Worm (Caenorhabditis elegans) whole organism, L4 larva: ENCODE results near the gene abcf-3.

Experiments used
- F26F4.8 ChIP-seq: fragments of 200-800 bp; sonication (Bioruptor generic); conservative IDR thresholded peaks from 2 replicates; pipeline ENCODE4 v1.3.6; 2022; ENCODE audit warnings: missing genetic modification characterization, missing compliant biosample characterization
- T20F7.1 ChIP-seq: fragments of 200-800 bp; sonication (Bioruptor generic); optimal IDR thresholded peaks from 2 replicates; lab custom pipeline; 2018; ENCODE audit warnings: mild to moderate bottlenecking, missing genetic modification characterization, missing compliant biosample characterization
- Y48G9A.11 ChIP-seq: fragments of 200-800 bp; sonication (Bioruptor generic); IDR thresholded peaks from 2 replicates; pipeline ENCODE4 v1.3.6; 2022; ENCODE audit warnings: missing genetic modification reagents, missing genetic modification characterization, missing compliant biosample characterization
- Y5F2A.4 ChIP-seq: fragments of 200-800 bp; sonication (Bioruptor generic); optimal IDR thresholded peaks from 2 replicates; lab custom pipeline; 2018; ENCODE audit warnings: mild to moderate bottlenecking, missing genetic modification characterization, missing compliant biosample characterization
- aha-1 ChIP-seq: fragments of 150-350 bp; peaks from one replicate; lab custom pipeline; 2014; ENCODE audit warnings: missing biosample characterization, missing genetic modification characterization
- ceh-28 ChIP-seq: fragments of 150-350 bp; optimal IDR thresholded peaks from 2 replicates; lab custom pipeline; 2014; ENCODE audit warnings: missing biosample characterization, missing genetic modification reagents, missing genetic modification characterization
- ctbp-1 ChIP-seq: fragments of 200-800 bp; sonication (Bioruptor generic); IDR thresholded peaks from 2 replicates; pipeline ENCODE4 v1.3.6; 2022; ENCODE audit warnings: missing genetic modification reagents, missing genetic modification characterization, missing compliant biosample characterization
- daf-12 ChIP-seq: fragments of 150-350 bp; optimal IDR thresholded peaks from 2 replicates; lab custom pipeline; 2014; ENCODE audit warnings: missing biosample characterization, missing genetic modification reagents, missing genetic modification characterization
- daf-16 ChIP-seq, 3 experiments: sonication (generic microtip); optimal IDR thresholded peaks; 2 replicates each; lab custom pipeline; 2016 to 2017; ENCODE audit warnings: missing genetic modification characterization in 3 of 3, missing genetic modification reagents in 3 of 3, mild to moderate bottlenecking in 2 of 3, missing compliant biosample characterization in 2 of 3, missing biosample characterization in 1 of 3, moderate library complexity in 1 of 3
- dpl-1 ChIP-seq: fragments of 150-350 bp; optimal IDR thresholded peaks from 2 replicates; lab custom pipeline; 2014; ENCODE audit warnings: missing biosample characterization, missing genetic modification reagents, missing genetic modification characterization
- duxl-1 ChIP-seq: sonication (generic microtip); optimal IDR thresholded peaks from 2 replicates; lab custom pipeline; 2016; ENCODE audit warnings: mild to moderate bottlenecking, missing genetic modification characterization, moderate library complexity, missing compliant biosample characterization; ENCODE audit not compliant: poor library complexity
- egl-43 ChIP-seq: fragments of 200-800 bp; sonication (Bioruptor generic); IDR thresholded peaks from 2 replicates; pipeline ENCODE4 v1.3.6; 2022; ENCODE audit warnings: missing genetic modification reagents, missing genetic modification characterization, missing compliant biosample characterization
- gei-8 ChIP-seq: fragments of 200-800 bp; sonication (Bioruptor generic); optimal IDR thresholded peaks from 2 replicates; lab custom pipeline; 2018; ENCODE audit warnings: mild to moderate bottlenecking, missing genetic modification characterization, missing compliant biosample characterization
- hif-1 ChIP-seq, 2 experiments: sonication (generic microtip); optimal IDR thresholded peaks; 2 replicates each; lab custom pipeline; 2016 to 2017; ENCODE audit warnings: missing compliant biosample characterization in 2 of 2, missing genetic modification characterization in 2 of 2, missing genetic modification reagents in 2 of 2, missing genotype in 2 of 2, mild to moderate bottlenecking in 1 of 2
- hlh-11 ChIP-seq: fragments of 200-800 bp; sonication (Bioruptor generic); optimal IDR thresholded peaks from 2 replicates; lab custom pipeline; 2018; ENCODE audit warnings: mild to moderate bottlenecking, missing genetic modification characterization, missing compliant biosample characterization
- hlh-30 ChIP-seq: sonication (generic microtip); optimal IDR thresholded peaks from 2 replicates; lab custom pipeline; 2017; ENCODE audit warnings: antibody characterized with exemption, mild to moderate bottlenecking, missing genetic modification characterization, missing compliant biosample characterization; ENCODE audit not compliant: insufficient read depth
- hmg-1.1 ChIP-seq: fragments of 200-800 bp; sonication (Bioruptor generic); IDR thresholded peaks from 2 replicates; pipeline ENCODE4 v1.3.6; 2022; ENCODE audit warnings: missing genetic modification reagents, missing genetic modification characterization, missing compliant biosample characterization
- lin-38 ChIP-seq: fragments of 200-800 bp; sonication (Bioruptor generic); IDR thresholded peaks from 2 replicates; pipeline ENCODE4 v1.3.6; 2022; ENCODE audit warnings: missing genetic modification reagents, missing genetic modification characterization, missing compliant biosample characterization
- lsy-2 ChIP-seq, 2 experiments: fragments of 150-350 bp in 1 of 2; sonication (generic microtip) in 1 of 2; optimal IDR thresholded peaks; 2 replicates each; lab custom pipeline; 2014 to 2017; ENCODE audit warnings: missing biosample characterization in 2 of 2, missing genetic modification characterization in 2 of 2
- mdl-1 ChIP-seq, 2 experiments: fragments of 150-350 bp in 1 of 2; sonication (generic microtip) in 1 of 2; optimal IDR thresholded peaks; 2 replicates each; lab custom pipeline; 2014 to 2017; ENCODE audit warnings: missing biosample characterization in 2 of 2, missing genetic modification characterization in 2 of 2
- mdt-29 ChIP-seq: fragments of 200-800 bp; sonication (Bioruptor generic); IDR thresholded peaks from 2 replicates; pipeline ENCODE4 v1.3.6; 2022; ENCODE audit warnings: missing genetic modification reagents, missing genetic modification characterization, missing compliant biosample characterization
- mep-1 ChIP-seq: fragments of 150-350 bp; sonication (generic microtip); optimal IDR thresholded peaks from 3 replicates; lab custom pipeline; 2014; ENCODE audit warnings: missing biosample characterization, missing genetic modification characterization
- nhr-10 ChIP-seq: fragments of 150-350 bp; optimal IDR thresholded peaks from 2 replicates; lab custom pipeline; 2014; ENCODE audit warnings: missing biosample characterization, missing genetic modification characterization
- nhr-11 ChIP-seq: fragments of 150-350 bp; optimal IDR thresholded peaks from 2 replicates; lab custom pipeline; 2014; ENCODE audit warnings: missing biosample characterization, missing genetic modification characterization
- nhr-111 ChIP-seq: fragments of 200-800 bp; sonication (Bioruptor generic); optimal IDR thresholded peaks from 2 replicates; lab custom pipeline; 2018; ENCODE audit warnings: mild to moderate bottlenecking, missing genetic modification characterization, missing compliant biosample characterization
- nhr-28 ChIP-seq: fragments of 150-350 bp; optimal IDR thresholded peaks from 2 replicates; lab custom pipeline; 2014; ENCODE audit warnings: missing biosample characterization, missing genetic modification characterization
- nhr-48 ChIP-seq: sonication (generic microtip); optimal IDR thresholded peaks from 2 replicates; lab custom pipeline; 2016; ENCODE audit warnings: mild to moderate bottlenecking, missing genetic modification characterization, missing compliant biosample characterization
- nhr-77 ChIP-seq: fragments of 150-350 bp; optimal IDR thresholded peaks from 2 replicates; lab custom pipeline; 2014; ENCODE audit warnings: missing biosample characterization, missing genetic modification characterization
- pqm-1 ChIP-seq: sonication (generic microtip); optimal IDR thresholded peaks from 2 replicates; lab custom pipeline; 2017; ENCODE audit warnings: missing biosample characterization, missing genetic modification characterization
- rbr-2 ChIP-seq: sonication (generic microtip); optimal IDR thresholded peaks from 2 replicates; lab custom pipeline; 2016; ENCODE audit warnings: missing genotype, missing genetic modification characterization, missing compliant biosample characterization
- sdz-12 ChIP-seq: fragments of 200-800 bp; sonication (Bioruptor generic); optimal IDR thresholded peaks from 2 replicates; lab custom pipeline; 2018; ENCODE audit warnings: mild to moderate bottlenecking, missing genetic modification characterization, missing compliant biosample characterization
- set-16 ChIP-seq: fragments of 200-800 bp; sonication (Bioruptor generic); IDR thresholded peaks from 2 replicates; pipeline ENCODE4 v1.3.6; 2022; ENCODE audit warnings: missing genetic modification reagents, missing genetic modification characterization, missing compliant biosample characterization
- snpc-1.2 ChIP-seq: fragments of 200-800 bp; sonication (Bioruptor generic); IDR thresholded peaks from 2 replicates; pipeline ENCODE4 v1.3.6; 2022; ENCODE audit warnings: missing genetic modification reagents, missing genetic modification characterization, missing compliant biosample characterization
- snpc-4 ChIP-seq: fragments of 150-350 bp; optimal IDR thresholded peaks from 2 replicates; lab custom pipeline; 2014; ENCODE audit warnings: missing biosample characterization, missing genetic modification characterization
- unc-130 ChIP-seq: sonication (generic microtip); optimal IDR thresholded peaks from 2 replicates; lab custom pipeline; 2016; ENCODE audit warnings: missing genetic modification reagents, missing genetic modification characterization, missing compliant biosample characterization
- unc-39 ChIP-seq: sonication (generic microtip); optimal IDR thresholded peaks from 2 replicates; lab custom pipeline; 2017; ENCODE audit warnings: missing biosample characterization, missing genetic modification characterization
- unc-62 ChIP-seq, 3 experiments: fragments of 150-350 bp in 1 of 3; sonication (generic microtip); optimal IDR thresholded peaks in 2 of 3; peaks in 1 of 3; 1 replicate in 1 of 3; 2 replicates in 2 of 3; lab custom pipeline; 2014 to 2017; ENCODE audit warnings: missing biosample characterization in 3 of 3, missing genetic modification characterization in 3 of 3, missing genetic modification reagents in 3 of 3, missing genotype in 1 of 3
- zag-1 ChIP-seq: fragments of 150-350 bp; optimal IDR thresholded peaks from 2 replicates; lab custom pipeline; 2014; ENCODE audit warnings: missing biosample characterization, missing genetic modification characterization
- zfp-3 ChIP-seq: fragments of 200-800 bp; sonication (Bioruptor generic); conservative IDR thresholded peaks from 2 replicates; pipeline ENCODE4 v1.3.6; 2022; ENCODE audit warnings: missing genetic modification reagents, missing genetic modification characterization, missing compliant biosample characterization
- ztf-7 ChIP-seq: fragments of 150-350 bp; optimal IDR thresholded peaks from 2 replicates; lab custom pipeline; 2014; ENCODE audit warnings: missing biosample characterization, missing genetic modification characterization

abcf-3 gene

ce11 chrIII:6168497-6169227 lies 4.5 kb upstream of the abcf-3 start, which contains the start of gene efk-1 (continued):
- TF ChIP-seq aha-1 (tag; lab: Kevin White, UChicago): peak; percentile 94
- no peak for TF ChIP-seq duxl-1 (tag; lab: Kevin White, UChicago)
- no peak for TF ChIP-seq snpc-4 (tag; lab: Kevin White, UChicago)
- TF ChIP-seq pqm-1 (tag; lab: Kevin White, UChicago): no peak
- no peak for TF ChIP-seq daf-12
- no peak for TF ChIP-seq gei-8 (GFP tag; lab: Kevin White, UChicago)
- no peak for TF ChIP-seq ceh-28 (tag; lab: Kevin White, UChicago)
- no peak for TF ChIP-seq unc-130 (GFP tag; lab: Kevin White, UChicago)
- peak; percentile 20 for TF ChIP-seq nhr-11 (tag; lab: Kevin White, UChicago)
- TF ChIP-seq lsy-2 (tag; optimal IDR thresholded peaks at IDR 0.05; lab: Kevin White, UChicago): peak in 1 of 2 experiments; percentile 34
- TF ChIP-seq hif-1 (tag; optimal IDR thresholded peaks at IDR 0.05; lab: Kevin White, UChicago): peak; percentile 56 to 97
- TF ChIP-seq daf-16 (GFP tag; optimal IDR thresholded peaks at IDR 0.05; lab: Kevin White, UChicago): no peak
- peak; percentile 91 for TF ChIP-seq daf-16 (tag; optimal IDR thresholded peaks at IDR 0.05; lab: Kevin White, UChicago)
- TF ChIP-seq F26F4.8 (GFP tag; lab: Robert Waterston, UW): no peak

- peak; percentile 35 for TF ChIP-seq dpl-1 (GFP tag; lab: Kevin White, UChicago)
- no peak for TF ChIP-seq unc-39 (tag; lab: Kevin White, UChicago)
- 0 out of 2 replicates have a peak, but pooled peaks have one; percentile 7 for TF ChIP-seq ctbp-1 (GFP tag; lab: Robert Waterston, UW)
- TF ChIP-seq daf-16 (GFP tag; optimal IDR thresholded peaks at IDR 0.05; lab: Kevin White, UChicago): peak in 1 of 2 experiments; percentile 76
- TF ChIP-seq daf-16 (tag; optimal IDR thresholded peaks at IDR 0.05; lab: Kevin White, UChicago): peak; percentile 19
- no peak for TF ChIP-seq Y48G9A.11
- no peak for TF ChIP-seq ztf-7 (tag; lab: Kevin White, UChicago)
- no peak for TF ChIP-seq sdz-12
- peak; percentile 51 for TF ChIP-seq aha-1 (tag; lab: Kevin White, UChicago)
- TF ChIP-seq lin-38: 0 out of 2 replicates have a peak, but pooled peaks have one; percentile 7
- peak in 1 of 2 experiments; percentile 95 for TF ChIP-seq hif-1 (tag; optimal IDR thresholded peaks at IDR 0.05; lab: Kevin White, UChicago)
- TF ChIP-seq Y5F2A.4 (GFP tag; lab: Kevin White, UChicago): no peak
- no peak for TF ChIP-seq nhr-77
- TF ChIP-seq nhr-111 (GFP tag; lab: Kevin White, UChicago): no peak
- peak in 1 of 2 experiments; percentile 2 for TF ChIP-seq mdl-1 (tag; optimal IDR thresholded peaks at IDR 0.05; lab: Kevin White, UChicago)
- peak in 1 of 2 experiments; percentile 64 for TF ChIP-seq unc-62 (GFP tag; optimal IDR thresholded peaks at IDR 0.05 in 1 of 2; lab: Kevin White, UChicago)
- TF ChIP-seq unc-62 (tag; optimal IDR thresholded peaks at IDR 0.05; lab: Kevin White, UChicago): no peak
- peak; percentile 18 to 67 for TF ChIP-seq lsy-2 (tag; optimal IDR thresholded peaks at IDR 0.05; lab: Kevin White, UChicago)
- TF ChIP-seq zag-1: no peak
- TF ChIP-seq hmg-1.1 (GFP tag; lab: Robert Waterston, UW): peak; percentile 68
- peak; percentile 62 for TF ChIP-seq mep-1
- no peak for TF ChIP-seq egl-43 (GFP tag; lab: Robert Waterston, UW)
- peak; percentile 22 for TF ChIP-seq nhr-48 (tag; lab: Kevin White, UChicago)
- TF ChIP-seq nhr-28 (tag; lab: Kevin White, UChicago): peak; percentile 65
- peak; percentile 19 for TF ChIP-seq rbr-2 (tag; lab: Kevin White, UChicago)
- 0 out of 2 replicates have a peak, but pooled peaks have one; percentile 31 for TF ChIP-seq zfp-3 (GFP tag; lab: Robert Waterston, UW)
- TF ChIP-seq hlh-30 (tag; lab: Kevin White, UChicago): peak; percentile 26
- peak; percentile 8 for TF ChIP-seq T20F7.1 (GFP tag; lab: Kevin White, UChicago)
- TF ChIP-seq snpc-1.2: no peak
- no peak for TF ChIP-seq set-16 (GFP tag; lab: Robert Waterston, UW)
- peak; percentile 86 for TF ChIP-seq nhr-11 (tag; lab: Kevin White, UChicago)
- TF ChIP-seq mdt-29 (GFP tag; lab: Robert Waterston, UW): peak; percentile 62
- TF ChIP-seq nhr-10 (tag; lab: Kevin White, UChicago): no peak
- TF ChIP-seq hlh-11: peak; percentile 67
Observed at ce11 chrIII:6170038-6170437, 3.2 kb upstream of the abcf-3 start.
